Worm (Caenorhabditis elegans) whole organism, midembryonic: ENCODE results near the gene F41H10.2.

ENCODE experiments used
- cog-1 ChIP-seq: sonication (generic microtip); optimal IDR thresholded peaks from 2 replicates; lab custom pipeline; 2016; ENCODE audit warnings: missing genetic modification characterization, missing compliant biosample characterization
- flt-1 ChIP-seq: fragments of 200-800 bp; sonication (Bioruptor generic); IDR thresholded peaks from 2 replicates; pipeline ENCODE4 v1.3.6; 2022; ENCODE audit warnings: missing genetic modification characterization, missing compliant biosample characterization
- klf-2 ChIP-seq: fragments of 200-800 bp; sonication (Bioruptor generic); conservative IDR thresholded peaks from 2 replicates; pipeline ENCODE4 v1.3.6; 2022; ENCODE audit warnings: missing genetic modification reagents, missing genetic modification characterization, missing compliant biosample characterization
- ref-1 ChIP-seq: fragments of 200-800 bp; sonication (Bioruptor generic); conservative IDR thresholded peaks from 2 replicates; pipeline ENCODE4 v1.3.6; 2022; ENCODE audit warnings: missing genetic modification reagents, missing genetic modification characterization, missing compliant biosample characterization
- tab-1 ChIP-seq: fragments of 200-800 bp; sonication (Bioruptor generic); IDR thresholded peaks from 2 replicates; pipeline ENCODE4 v1.3.6; 2022; ENCODE audit warnings: missing genetic modification characterization, missing compliant biosample characterization

DNA sequence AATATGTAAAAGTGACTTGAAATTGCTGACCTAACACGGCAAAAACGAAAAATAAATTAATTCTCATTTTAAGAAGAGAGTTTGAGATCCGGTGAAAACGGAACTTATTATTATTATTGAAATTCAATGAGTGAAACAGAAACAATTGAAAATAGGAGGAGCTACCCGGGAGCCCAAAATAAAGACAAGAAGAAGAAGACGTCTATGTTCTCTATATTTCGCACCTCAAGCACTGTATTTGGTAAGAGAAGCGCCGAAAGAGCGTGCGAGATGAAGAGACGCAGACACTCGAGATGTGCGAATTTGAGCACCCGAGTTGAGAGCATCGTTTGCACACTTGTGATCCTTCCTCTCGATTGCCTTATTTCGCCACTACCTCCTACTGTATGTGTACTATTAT lies 34.3 kb downstream of the F41H10.2 start, which contains the start of gene spp-7:
- no peak for TF ChIP-seq tab-1 (GFP tag; lab: Robert Waterston, UW)
- TF ChIP-seq flt-1 (GFP tag; lab: Robert Waterston, UW) = no peak
- no peak for TF ChIP-seq ref-1 (GFP tag; lab: Robert Waterston, UW)
- no peak for TF ChIP-seq klf-2 (GFP tag; lab: Robert Waterston, UW)
- no peak for TF ChIP-seq cog-1 (tag; lab: Kevin White, UChicago)
